Worm (Caenorhabditis elegans) whole organism, L4 larva: ENCODE measurements around the gene cyp-13A6.

Experiments used
- Y5F2A.4 ChIP-seq: fragments of 200-800 bp; sonication (Bioruptor generic); optimal IDR thresholded peaks from 2 replicates; lab custom pipeline; 2018; ENCODE audit warnings: mild to moderate bottlenecking, missing genetic modification characterization, missing compliant biosample characterization
- Y75B8A.6 ChIP-seq: fragments of 200-800 bp; sonication (Bioruptor generic); IDR thresholded peaks from 2 replicates; pipeline ENCODE4 v1.3.6; 2022; ENCODE audit warnings: missing genetic modification reagents, missing genetic modification characterization, missing compliant biosample characterization
- ZK546.5 ChIP-seq, 2 experiments: sonication (generic microtip); optimal IDR thresholded peaks; 2 replicates each; lab custom pipeline; 2017; ENCODE audit warnings: missing biosample characterization in 2 of 2, missing genetic modification characterization in 2 of 2
- aha-1 ChIP-seq: fragments of 150-350 bp; peaks from one replicate; lab custom pipeline; 2014; ENCODE audit warnings: missing biosample characterization, missing genetic modification characterization
- attf-4 ChIP-seq: sonication (generic microtip); optimal IDR thresholded peaks from 3 replicates; lab custom pipeline; 2017; ENCODE audit warnings: missing biosample characterization, missing genetic modification characterization
- ceh-20 ChIP-seq: fragments of 200-800 bp; sonication (Bioruptor generic); IDR thresholded peaks from 2 replicates; pipeline ENCODE4 v1.3.6; 2022; ENCODE audit warnings: missing genetic modification reagents, missing genetic modification characterization, missing compliant biosample characterization
- ceh-28 ChIP-seq: fragments of 150-350 bp; optimal IDR thresholded peaks from 2 replicates; lab custom pipeline; 2014; ENCODE audit warnings: missing biosample characterization, missing genetic modification reagents, missing genetic modification characterization
- ces-1 ChIP-seq: fragments of 150-350 bp; sonication (generic microtip); optimal IDR thresholded peaks from 4 replicates; lab custom pipeline; 2014; ENCODE audit warnings: missing biosample characterization, missing genetic modification reagents, missing genetic modification characterization
- cey-2 ChIP-seq: sonication (generic microtip); optimal IDR thresholded peaks from 3 replicates; lab custom pipeline; 2017; ENCODE audit warnings: missing genetic modification characterization, mild to moderate bottlenecking, missing compliant biosample characterization, antibody characterized with exemption, borderline replicate concordance; ENCODE audit not compliant: insufficient read depth
- daf-16 ChIP-seq, 3 experiments: sonication (generic microtip); optimal IDR thresholded peaks; 2 replicates each; lab custom pipeline; 2016 to 2017; ENCODE audit warnings: missing genetic modification characterization in 3 of 3, missing genetic modification reagents in 3 of 3, mild to moderate bottlenecking in 2 of 3, missing compliant biosample characterization in 2 of 3, missing biosample characterization in 1 of 3, moderate library complexity in 1 of 3
- dmd-6 ChIP-seq: fragments of 200-800 bp; sonication (Bioruptor generic); IDR thresholded peaks from 2 replicates; pipeline ENCODE4 v1.3.6; 2022; ENCODE audit warnings: missing genetic modification reagents, missing genetic modification characterization, missing compliant biosample characterization
- dmd-9 ChIP-seq: fragments of 200-800 bp; sonication (Bioruptor generic); IDR thresholded peaks from 2 replicates; pipeline ENCODE4 v1.3.6; 2022; ENCODE audit warnings: missing genetic modification reagents, missing genetic modification characterization, missing compliant biosample characterization
- duxl-1 ChIP-seq: sonication (generic microtip); optimal IDR thresholded peaks from 2 replicates; lab custom pipeline; 2016; ENCODE audit warnings: mild to moderate bottlenecking, missing genetic modification characterization, moderate library complexity, missing compliant biosample characterization; ENCODE audit not compliant: poor library complexity
- dve-1 ChIP-seq: sonication (generic microtip); optimal IDR thresholded peaks from 2 replicates; lab custom pipeline; 2017; ENCODE audit warnings: antibody characterized with exemption, mild to moderate bottlenecking, missing genetic modification characterization, missing compliant biosample characterization; ENCODE audit not compliant: insufficient read depth
- fos-1 ChIP-seq: fragments of 150-350 bp; optimal IDR thresholded peaks from 2 replicates; lab custom pipeline; 2014; ENCODE audit warnings: missing biosample characterization, missing genetic modification characterization
- hlh-11 ChIP-seq: fragments of 200-800 bp; sonication (Bioruptor generic); optimal IDR thresholded peaks from 2 replicates; lab custom pipeline; 2018; ENCODE audit warnings: mild to moderate bottlenecking, missing genetic modification characterization, missing compliant biosample characterization
- hlh-30 ChIP-seq: sonication (generic microtip); optimal IDR thresholded peaks from 2 replicates; lab custom pipeline; 2017; ENCODE audit warnings: antibody characterized with exemption, mild to moderate bottlenecking, missing genetic modification characterization, missing compliant biosample characterization; ENCODE audit not compliant: insufficient read depth
- lin-1 ChIP-seq: fragments of 200-800 bp; sonication (Bioruptor generic); IDR thresholded peaks from 2 replicates; pipeline ENCODE4 v1.3.6; 2022; ENCODE audit warnings: missing genetic modification reagents, missing genetic modification characterization, missing compliant biosample characterization
- lin-13 ChIP-seq: fragments of 150-350 bp; optimal IDR thresholded peaks from 2 replicates; lab custom pipeline; 2014; ENCODE audit warnings: missing biosample characterization, missing genetic modification reagents, missing genetic modification characterization
- lin-15B ChIP-seq: fragments of 150-350 bp; sonication (generic microtip); optimal IDR thresholded peaks from 3 replicates; lab custom pipeline; 2014; ENCODE audit warnings: missing biosample characterization, missing genetic modification characterization
- lsy-2 ChIP-seq, 2 experiments: fragments of 150-350 bp in 1 of 2; sonication (generic microtip) in 1 of 2; optimal IDR thresholded peaks; 2 replicates each; lab custom pipeline; 2014 to 2017; ENCODE audit warnings: missing biosample characterization in 2 of 2, missing genetic modification characterization in 2 of 2
- madf-9 ChIP-seq: fragments of 200-800 bp; sonication (Bioruptor generic); conservative IDR thresholded peaks from 2 replicates; pipeline ENCODE4 v1.3.6; 2022; ENCODE audit warnings: missing genetic modification reagents, missing genetic modification characterization, missing compliant biosample characterization
- mdl-1 ChIP-seq, 2 experiments: fragments of 150-350 bp in 1 of 2; sonication (generic microtip) in 1 of 2; optimal IDR thresholded peaks; 2 replicates each; lab custom pipeline; 2014 to 2017; ENCODE audit warnings: missing biosample characterization in 2 of 2, missing genetic modification characterization in 2 of 2
- mxl-3 ChIP-seq: fragments of 200-800 bp; sonication (Bioruptor generic); optimal IDR thresholded peaks from 2 replicates; lab custom pipeline; 2018; ENCODE audit warnings: mild to moderate bottlenecking, missing genetic modification characterization, missing compliant biosample characterization
- nhr-10 ChIP-seq: fragments of 150-350 bp; optimal IDR thresholded peaks from 2 replicates; lab custom pipeline; 2014; ENCODE audit warnings: missing biosample characterization, missing genetic modification characterization
- nhr-102 ChIP-seq: sonication (generic microtip); optimal IDR thresholded peaks from 2 replicates; lab custom pipeline; 2016; ENCODE audit warnings: mild to moderate bottlenecking, missing genetic modification characterization, moderate library complexity, missing compliant biosample characterization
- nhr-11 ChIP-seq: fragments of 150-350 bp; optimal IDR thresholded peaks from 2 replicates; lab custom pipeline; 2014; ENCODE audit warnings: missing biosample characterization, missing genetic modification characterization
- nhr-28 ChIP-seq: fragments of 150-350 bp; optimal IDR thresholded peaks from 2 replicates; lab custom pipeline; 2014; ENCODE audit warnings: missing biosample characterization, missing genetic modification characterization
- nhr-41 ChIP-seq: fragments of 200-800 bp; sonication (Bioruptor generic); IDR thresholded peaks from 2 replicates; pipeline ENCODE4 v1.3.6; 2022; ENCODE audit warnings: missing genetic modification reagents, missing genetic modification characterization, missing compliant biosample characterization
- nhr-42 ChIP-seq: fragments of 200-800 bp; sonication (Bioruptor generic); IDR thresholded peaks from 2 replicates; pipeline ENCODE4 v1.3.6; 2022; ENCODE audit warnings: missing genetic modification characterization, missing compliant biosample characterization
- nhr-77 ChIP-seq: fragments of 150-350 bp; optimal IDR thresholded peaks from 2 replicates; lab custom pipeline; 2014; ENCODE audit warnings: missing biosample characterization, missing genetic modification characterization
- php-3 ChIP-seq: fragments of 200-800 bp; sonication (Bioruptor generic); IDR thresholded peaks from 2 replicates; pipeline ENCODE4 v1.3.6; 2022; ENCODE audit warnings: missing genetic modification reagents, missing genetic modification characterization, missing compliant biosample characterization
- pqm-1 ChIP-seq: sonication (generic microtip); optimal IDR thresholded peaks from 2 replicates; lab custom pipeline; 2017; ENCODE audit warnings: missing biosample characterization, missing genetic modification characterization
- sdz-12 ChIP-seq: fragments of 200-800 bp; sonication (Bioruptor generic); optimal IDR thresholded peaks from 2 replicates; lab custom pipeline; 2018; ENCODE audit warnings: mild to moderate bottlenecking, missing genetic modification characterization, missing compliant biosample characterization
- spr-1 ChIP-seq: sonication (generic microtip); optimal IDR thresholded peaks from 2 replicates; lab custom pipeline; 2016; ENCODE audit warnings: mild to moderate bottlenecking, missing genetic modification characterization, missing compliant biosample characterization
- spr-3 ChIP-seq: fragments of 200-800 bp; sonication (Bioruptor generic); optimal IDR thresholded peaks from 2 replicates; lab custom pipeline; 2018; ENCODE audit warnings: mild to moderate bottlenecking, missing genetic modification characterization, missing compliant biosample characterization
- tag-97 ChIP-seq: fragments of 200-800 bp; sonication (Bioruptor generic); IDR thresholded peaks from 2 replicates; pipeline ENCODE4 v1.3.6; 2022; ENCODE audit warnings: missing genetic modification characterization, missing compliant biosample characterization
- unc-62 ChIP-seq, 3 experiments: fragments of 150-350 bp in 1 of 3; sonication (generic microtip); optimal IDR thresholded peaks in 2 of 3; peaks in 1 of 3; 1 replicate in 1 of 3; 2 replicates in 2 of 3; lab custom pipeline; 2014 to 2017; ENCODE audit warnings: missing biosample characterization in 3 of 3, missing genetic modification characterization in 3 of 3, missing genetic modification reagents in 3 of 3, missing genotype in 1 of 3

The cyp-13A6 gene

ce11 chrII:9807519-9807972 is 4.9 kb upstream of the cyp-13A6 start, which contains the start of gene cyp-13A8 (continued):
- TF ChIP-seq ceh-28 (no peak), nhr-41 (GFP tag; lab: Robert Waterston, UW) (no peak), tag-97 (no peak), nhr-42 (GFP tag; lab: Robert Waterston, UW) (no peak), attf-4 (tag; lab: Kevin White, UChicago) (no peak)

ce11 chrII:9803320-9803719 is 699 bp upstream of the cyp-13A6 start, which contains the start of gene cyp-13A7:
cyp-13A7 (plus strand) TSS chrII:9803620.
- TF ChIP-seq aha-1 (tag; lab: Kevin White, UChicago): no peak
- no peak for TF ChIP-seq lin-13 (GFP tag; lab: Kevin White, UChicago)
- TF ChIP-seq nhr-28 (tag; lab: Kevin White, UChicago): peak; percentile 17
- no peak for TF ChIP-seq lsy-2 (tag; optimal IDR thresholded peaks at IDR 0.05; lab: Kevin White, UChicago)
- peak; percentile 6; the same call in 1 of the 2 replicates for TF ChIP-seq dmd-6 (GFP tag; lab: Robert Waterston, UW)
- no peak for TF ChIP-seq dmd-9 (GFP tag; lab: Robert Waterston, UW)
- TF ChIP-seq ceh-20 (GFP tag; lab: Robert Waterston, UW): no peak
- no peak for TF ChIP-seq pqm-1 (tag; lab: Kevin White, UChicago)
- no peak for TF ChIP-seq madf-9 (GFP tag; lab: Robert Waterston, UW)
- no peak for TF ChIP-seq lin-1 (GFP tag; lab: Robert Waterston, UW)

ce11 chrII:9800251-9800650 is 2.4 kb downstream of the cyp-13A6 start, which contains the start of gene cyp-13A5:
cyp-13A5 (minus strand) TSS chrII:9800362.
- no peak for TF ChIP-seq spr-1
- TF ChIP-seq nhr-77 (tag; lab: Kevin White, UChicago): peak; percentile 73
- TF ChIP-seq dmd-6 (GFP tag; lab: Robert Waterston, UW): peak; percentile 82
- peak; percentile 89 for TF ChIP-seq nhr-28 (tag; lab: Kevin White, UChicago)
- peak; percentile 59 for TF ChIP-seq pqm-1 (tag; lab: Kevin White, UChicago)
- no peak for TF ChIP-seq php-3
- peak; percentile 28 for TF ChIP-seq dve-1 (tag; lab: Kevin White, UChicago)
- no peak for TF ChIP-seq fos-1 (tag; lab: Kevin White, UChicago)
- no peak for TF ChIP-seq Y5F2A.4 (GFP tag; lab: Kevin White, UChicago)
- no peak for TF ChIP-seq ZK546.5 (tag; optimal IDR thresholded peaks at IDR 0.05; lab: Kevin White, UChicago)
- TF ChIP-seq daf-16 (GFP tag; optimal IDR thresholded peaks at IDR 0.05; lab: Kevin White, UChicago): no peak
- TF ChIP-seq daf-16 (tag; optimal IDR thresholded peaks at IDR 0.05; lab: Kevin White, UChicago): peak; percentile 83
- TF ChIP-seq ceh-20 (GFP tag; lab: Robert Waterston, UW): peak; percentile 43; the same call in 1 of the 2 replicates
- peak; percentile 19 for TF ChIP-seq nhr-11 (tag; lab: Kevin White, UChicago)
- TF ChIP-seq nhr-102 (tag; lab: Kevin White, UChicago): peak; percentile 64
- TF ChIP-seq ces-1: no peak
- TF ChIP-seq mxl-3 (GFP tag; lab: Kevin White, UChicago): peak; percentile 26
- no peak for TF ChIP-seq spr-3 (GFP tag; lab: Kevin White, UChicago)
- TF ChIP-seq unc-62 (GFP tag; optimal IDR thresholded peaks at IDR 0.05 in 1 of 2; lab: Kevin White, UChicago): peak in 1 of 2 experiments; percentile 77
- TF ChIP-seq unc-62 (tag; optimal IDR thresholded peaks at IDR 0.05; lab: Kevin White, UChicago): no peak
- TF ChIP-seq hlh-11 (tag; lab: Kevin White, UChicago): peak; percentile 73
- TF ChIP-seq hlh-30 (tag; lab: Kevin White, UChicago): peak; percentile 76
- peak in 1 of 2 experiments; percentile 46 for TF ChIP-seq mdl-1 (tag; optimal IDR thresholded peaks at IDR 0.05; lab: Kevin White, UChicago)
- no peak for TF ChIP-seq cey-2

DNA sequence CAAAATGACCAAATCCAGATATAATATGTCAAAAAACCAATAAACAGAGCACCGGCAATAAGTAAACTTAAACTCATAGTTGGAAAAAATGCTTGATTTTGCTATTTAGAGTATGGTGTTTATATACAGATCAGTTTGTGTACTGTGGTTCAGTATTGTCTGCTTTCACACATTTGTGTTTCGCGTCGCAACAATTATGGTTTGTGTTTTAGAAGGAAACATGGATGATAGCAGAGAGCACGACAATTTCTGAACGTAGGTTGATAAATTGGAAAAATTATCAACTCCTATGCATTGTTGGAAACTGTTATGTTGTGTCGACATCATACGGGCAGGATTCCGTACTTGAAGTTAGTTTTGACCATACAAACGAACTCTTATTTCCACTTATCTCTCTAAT is 5.0 kb downstream of the cyp-13A6 start, which contains the start of gene cyp-13A4:
TSS of gene cyp-13A4 (minus strand) at position 77 of the 400 bp plus-strand sequence.
- TF ChIP-seq dmd-6 (GFP tag; lab: Robert Waterston, UW): peak; percentile 78
- peak; percentile 33 for TF ChIP-seq pqm-1 (tag; lab: Kevin White, UChicago)
- TF ChIP-seq hlh-30 (tag; lab: Kevin White, UChicago): no peak
- peak; percentile 58 for TF ChIP-seq nhr-28 (tag; lab: Kevin White, UChicago)
- no peak for TF ChIP-seq daf-16 (GFP tag; optimal IDR thresholded peaks at IDR 0.05; lab: Kevin White, UChicago)
- TF ChIP-seq daf-16 (tag; optimal IDR thresholded peaks at IDR 0.05; lab: Kevin White, UChicago): peak; percentile 25
- TF ChIP-seq hlh-11 (tag; lab: Kevin White, UChicago): peak; percentile 3
- no peak for TF ChIP-seq lsy-2 (tag; optimal IDR thresholded peaks at IDR 0.05; lab: Kevin White, UChicago)
- TF ChIP-seq unc-62 (GFP tag; optimal IDR thresholded peaks at IDR 0.05 in 1 of 2; lab: Kevin White, UChicago): peak in 1 of 2 experiments; percentile 29
- TF ChIP-seq unc-62 (tag; optimal IDR thresholded peaks at IDR 0.05; lab: Kevin White, UChicago): no peak
- no peak for TF ChIP-seq duxl-1 (tag; lab: Kevin White, UChicago)
- no peak for TF ChIP-seq lin-15B
- TF ChIP-seq nhr-10 (tag; lab: Kevin White, UChicago): no peak
- TF ChIP-seq mdl-1 (tag; optimal IDR thresholded peaks at IDR 0.05; lab: Kevin White, UChicago): no peak
- no peak for TF ChIP-seq Y75B8A.6
- no peak for TF ChIP-seq sdz-12 (GFP tag; lab: Kevin White, UChicago)
- TF ChIP-seq nhr-102 (tag; lab: Kevin White, UChicago): peak; percentile 13
- TF ChIP-seq dmd-9 (GFP tag; lab: Robert Waterston, UW): no peak
- no peak for TF ChIP-seq aha-1 (tag; lab: Kevin White, UChicago)
- TF ChIP-seq ceh-20 (GFP tag; lab: Robert Waterston, UW): no peak
